Fruit fly (Drosophila melanogaster) whole organism, pupa: Measurements from ENCODE around the gene CG11560.

Experiments used
- CG10348 ChIP-seq: fragments of 200-800 bp; sonication (Bioruptor generic); IDR thresholded peaks from 2 replicates; pipeline ENCODE4 v1.3.6; 2022; ENCODE audit warnings: missing biosample characterization, missing genetic modification characterization
- CG13204 ChIP-seq: fragments of 200-800 bp; sonication (Bioruptor generic); optimal IDR thresholded peaks from 2 replicates; lab custom pipeline; 2018; ENCODE audit warnings: missing biosample characterization, mild to moderate bottlenecking, missing genetic modification characterization, moderate library complexity
- CG8301 ChIP-seq: fragments of 200-800 bp; sonication (Bioruptor generic); optimal IDR thresholded peaks from 2 replicates; lab custom pipeline; 2018; ENCODE audit warnings: missing biosample characterization, mild to moderate bottlenecking, missing genetic modification characterization
- CG9948 ChIP-seq: fragments of 200-800 bp; sonication (Bioruptor generic); optimal IDR thresholded peaks from 2 replicates; lab custom pipeline; 2018; ENCODE audit warnings: missing biosample characterization, mild to moderate bottlenecking, missing genetic modification characterization, moderate library complexity
- Pif1B ChIP-seq: fragments of 200-800 bp; sonication (Bioruptor generic); optimal IDR thresholded peaks from 3 replicates; lab custom pipeline; 2016; ENCODE audit warnings: missing biosample characterization, missing genetic modification characterization
- gl ChIP-seq: fragments of 200-800 bp; sonication (Bioruptor generic); optimal IDR thresholded peaks from 2 replicates; lab custom pipeline; 2018; ENCODE audit warnings: missing biosample characterization, mild to moderate bottlenecking, missing genetic modification characterization

DNA sequence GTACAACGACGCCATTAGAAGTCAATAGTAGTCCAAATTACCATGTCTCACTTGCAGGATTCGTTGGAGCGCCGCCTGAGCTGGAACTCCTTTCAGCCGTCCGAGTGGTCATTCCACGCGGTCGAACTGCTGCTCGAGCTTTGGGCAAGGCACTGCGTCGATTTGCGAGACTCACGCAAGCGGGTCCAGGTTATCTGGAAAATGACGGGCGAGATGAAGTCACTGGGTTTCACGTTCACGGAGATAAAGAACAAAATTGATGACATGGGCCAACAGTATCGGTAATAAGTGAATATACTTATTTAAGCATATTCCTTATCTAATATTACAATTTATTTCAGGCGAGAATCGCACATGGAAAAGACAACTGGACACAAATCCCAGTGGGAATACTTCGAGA lies 1.2 kb upstream of the CG11560 start:
- no peak for TF ChIP-seq gl (tag; lab: Kevin White, UChicago)
- no peak for TF ChIP-seq Pif1B
- no peak for TF ChIP-seq CG8301 (tag; lab: Kevin White, UChicago)
- TF ChIP-seq CG13204 (GFP tag; lab: Kevin White, UChicago), result no peak
- no peak for TF ChIP-seq CG10348 (GFP tag; lab: Robert Waterston, UW)
- TF ChIP-seq CG9948 (tag; lab: Kevin White, UChicago), result no peak
